Worm (Caenorhabditis elegans): ENCODE results near the gene sfxn-1.2.

Gene sfxn-1.2

DNA sequence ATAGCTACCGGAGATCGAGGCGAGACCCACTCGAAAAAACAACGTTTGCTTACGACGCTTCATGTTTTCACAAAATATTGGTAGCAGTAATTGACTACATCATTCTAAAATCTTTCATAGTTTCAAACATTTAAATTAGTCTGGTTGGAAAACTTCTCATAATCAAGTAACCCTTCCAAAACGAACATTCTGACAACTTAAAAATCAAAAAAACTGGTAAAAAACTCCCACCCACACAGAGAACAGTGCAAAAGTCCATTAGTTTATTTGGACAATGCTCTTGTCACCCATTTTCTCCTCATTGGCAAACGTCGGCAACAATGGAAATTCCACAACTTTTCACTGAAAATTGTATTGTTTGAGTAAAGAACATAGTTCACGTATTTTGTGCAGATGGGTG, 8.5 kb upstream of the sfxn-1.2 start, which contains the start of gene F37H8.6:
Gene F37H8.6, minus strand, starts transcription at position 101 of the 400 bp plus-strand sequence.
- TF ChIP-seq ref-1 (GFP tag; conservative IDR thresholded peaks at IDR 0.05) (no peak), klf-2 (GFP tag; conservative IDR thresholded peaks at IDR 0.05) (no peak)

ce11 chrII:11178737-11179136, 7.1 kb upstream of the sfxn-1.2 start:
- TF ChIP-seq med-1 (GFP tag; optimal IDR thresholded peaks at IDR 0.05; ENCODE audit: insufficient read depth) (no peak), klf-2 (GFP tag; conservative IDR thresholded peaks at IDR 0.05) (no peak), ztf-23 (GFP tag; IDR thresholded peaks at IDR 0.05) (no peak), T22C8.4 (GFP tag; IDR thresholded peaks at IDR 0.05) (no peak), tab-1 (GFP tag; IDR thresholded peaks at IDR 0.05) (no peak), flt-1 (GFP tag; IDR thresholded peaks at IDR 0.05) (no peak), ztf-29 (GFP tag; IDR thresholded peaks at IDR 0.05) (no peak), cog-1 (tag; optimal IDR thresholded peaks at IDR 0.05) (no peak), ref-1 (GFP tag; conservative IDR thresholded peaks at IDR 0.05) (no peak)

- TF ChIP-seq ztf-23 (GFP tag; IDR thresholded peaks at IDR 0.05) (no peak), ztf-29 (GFP tag; IDR thresholded peaks at IDR 0.05) (no peak), med-1 (GFP tag; optimal IDR thresholded peaks at IDR 0.05; ENCODE audit: insufficient read depth) (no peak), cog-1 (tag; optimal IDR thresholded peaks at IDR 0.05) (no peak), ref-1 (GFP tag; conservative IDR thresholded peaks at IDR 0.05) (no peak), tab-1 (GFP tag; IDR thresholded peaks at IDR 0.05) (no peak), T22C8.4 (GFP tag; IDR thresholded peaks at IDR 0.05) (no peak), flt-1 (GFP tag; IDR thresholded peaks at IDR 0.05) (no peak), klf-2 (GFP tag; conservative IDR thresholded peaks at IDR 0.05) (no peak)
Measured at ce11 chrII:11181250-11181704, 4.6 kb upstream of the sfxn-1.2 start, which contains the start of gene bigr-1. Gene bigr-1 (plus strand): TSS chrII:11181654.

DNA sequence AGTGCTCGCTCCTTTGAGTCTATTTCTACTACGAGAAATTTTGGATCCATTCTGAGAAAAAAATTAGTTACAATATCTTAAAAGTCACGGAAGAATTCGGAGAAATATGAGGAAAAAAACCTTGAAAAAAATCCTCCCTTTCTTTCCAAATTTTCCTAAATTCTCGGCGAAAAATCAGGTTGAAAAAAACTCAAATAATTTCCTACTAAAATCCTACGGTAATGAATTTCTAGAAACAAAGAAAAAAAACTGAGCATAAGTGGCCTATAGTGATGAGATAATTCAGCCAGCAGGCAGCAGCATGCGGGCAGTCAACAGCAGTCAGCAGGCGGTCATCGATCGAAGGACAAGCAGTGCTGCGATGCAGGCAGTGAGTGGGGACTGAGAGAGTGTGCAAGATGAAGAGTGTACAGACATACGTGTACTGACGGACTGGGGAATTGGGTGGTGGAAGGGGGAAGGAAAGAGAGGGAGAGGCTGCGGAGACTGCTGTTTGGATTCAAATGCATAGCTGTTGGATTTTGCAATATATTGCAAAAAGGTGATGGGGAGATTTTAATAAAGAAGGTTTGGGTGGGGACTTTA, 979 bp upstream of the sfxn-1.2 start, which contains the start of gene lir-3:
Gene lir-3, minus strand, starts transcription at position 51 of the 585 bp plus-strand sequence.
- TF ChIP-seq T22C8.4 (GFP tag; IDR thresholded peaks at IDR 0.05): peak; percentile 51; the same call in 1 of the 2 replicates
- 0 out of 2 replicates have a peak, but pooled peaks have one; percentile 24 for TF ChIP-seq klf-2 (GFP tag; conservative IDR thresholded peaks at IDR 0.05)
- TF ChIP-seq tab-1 (GFP tag; IDR thresholded peaks at IDR 0.05): no peak

DNA sequence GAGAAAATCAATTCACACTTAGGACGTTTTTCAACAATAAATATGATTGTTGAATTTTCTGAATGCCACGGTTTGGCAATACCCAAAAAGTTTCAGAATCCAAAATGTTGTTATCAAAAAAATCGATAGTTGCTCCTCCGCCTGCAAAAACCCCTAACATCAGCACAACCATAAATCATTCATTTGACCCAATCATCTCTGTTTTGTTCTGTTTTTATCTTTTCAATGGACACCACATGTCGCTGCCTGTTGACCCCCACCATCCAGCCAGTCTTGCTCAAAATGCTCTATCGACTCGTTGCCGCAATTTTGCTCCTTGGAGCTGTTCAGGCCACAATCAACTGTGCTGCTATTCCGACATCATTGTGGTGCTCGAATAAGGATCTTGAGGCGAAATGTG, 2.2 kb downstream of the sfxn-1.2 start, which contains the start of gene F37H8.5:
Gene F37H8.5, plus strand, starts transcription at position 181 of the 400 bp plus-strand sequence.
- TF ChIP-seq ztf-23 (GFP tag; IDR thresholded peaks at IDR 0.05): no peak
- no peak for TF ChIP-seq med-1 (GFP tag; optimal IDR thresholded peaks at IDR 0.05; ENCODE audit: insufficient read depth)
- no peak for TF ChIP-seq klf-2 (GFP tag; conservative IDR thresholded peaks at IDR 0.05)
- no peak for TF ChIP-seq ref-1 (GFP tag; conservative IDR thresholded peaks at IDR 0.05)
- no peak for TF ChIP-seq cog-1 (tag; optimal IDR thresholded peaks at IDR 0.05)
- no peak for TF ChIP-seq tab-1 (GFP tag; IDR thresholded peaks at IDR 0.05)
- no peak for TF ChIP-seq flt-1 (GFP tag; IDR thresholded peaks at IDR 0.05)
- TF ChIP-seq T22C8.4 (GFP tag; IDR thresholded peaks at IDR 0.05): no peak
- no peak for TF ChIP-seq ztf-29 (GFP tag; IDR thresholded peaks at IDR 0.05)

ce11 chrII:11192488-11192887, 6.7 kb downstream of the sfxn-1.2 start:
- TF ChIP-seq ztf-23 (GFP tag; IDR thresholded peaks at IDR 0.05): no peak
- no peak for TF ChIP-seq flt-1 (GFP tag; IDR thresholded peaks at IDR 0.05)
- no peak for TF ChIP-seq ztf-29 (GFP tag; IDR thresholded peaks at IDR 0.05)
- no peak for TF ChIP-seq klf-2 (GFP tag; conservative IDR thresholded peaks at IDR 0.05)
- no peak for TF ChIP-seq T22C8.4 (GFP tag; IDR thresholded peaks at IDR 0.05)
- no peak for TF ChIP-seq med-1 (GFP tag; optimal IDR thresholded peaks at IDR 0.05; ENCODE audit: insufficient read depth)
- TF ChIP-seq cog-1 (tag; optimal IDR thresholded peaks at IDR 0.05): no peak
- no peak for TF ChIP-seq tab-1 (GFP tag; IDR thresholded peaks at IDR 0.05)
- TF ChIP-seq ref-1 (GFP tag; conservative IDR thresholded peaks at IDR 0.05): no peak

- TF ChIP-seq ztf-23 (GFP tag; IDR thresholded peaks at IDR 0.05) (no peak), T22C8.4 (GFP tag; IDR thresholded peaks at IDR 0.05) (no peak), tab-1 (GFP tag; IDR thresholded peaks at IDR 0.05) (no peak), ztf-29 (GFP tag; IDR thresholded peaks at IDR 0.05) (no peak), klf-2 (GFP tag; conservative IDR thresholded peaks at IDR 0.05) (no peak), med-1 (GFP tag; optimal IDR thresholded peaks at IDR 0.05; ENCODE audit: insufficient read depth) (no peak), flt-1 (GFP tag; IDR thresholded peaks at IDR 0.05) (no peak), ref-1 (GFP tag; conservative IDR thresholded peaks at IDR 0.05) (no peak), cog-1 (tag; optimal IDR thresholded peaks at IDR 0.05) (no peak)
Measured at ce11 chrII:11193523-11193922, 7.7 kb downstream of the sfxn-1.2 start.

DNA sequence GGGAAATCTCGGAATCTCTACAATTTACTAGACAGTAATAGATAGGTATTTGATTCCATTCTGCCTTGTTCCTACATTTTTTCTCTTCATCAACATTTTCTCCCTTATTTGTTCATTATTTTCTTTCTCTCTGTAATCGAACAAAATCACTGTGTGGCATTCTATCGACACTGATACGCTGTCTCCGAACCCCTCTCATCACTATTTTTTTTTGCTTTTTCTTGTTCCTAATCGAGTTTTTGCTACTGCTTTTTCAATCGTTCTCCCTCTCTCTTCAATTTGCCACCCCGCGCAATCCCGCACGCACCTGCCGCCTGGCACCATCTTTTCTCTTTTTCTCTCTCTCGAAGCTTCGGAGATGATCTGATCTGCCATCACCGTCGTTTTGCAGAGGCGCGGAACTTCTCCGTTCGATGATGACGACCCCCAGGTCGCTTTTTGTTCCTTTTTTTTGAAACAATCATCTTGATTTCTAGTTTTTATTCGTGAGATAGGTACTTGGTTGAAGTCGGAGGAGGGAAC, 14.5 kb downstream of the sfxn-1.2 start:
- no peak for TF ChIP-seq tab-1 (GFP tag; IDR thresholded peaks at IDR 0.05)
- no peak for TF ChIP-seq med-1 (GFP tag; optimal IDR thresholded peaks at IDR 0.05; ENCODE audit: insufficient read depth)
- no peak for TF ChIP-seq klf-2 (GFP tag; conservative IDR thresholded peaks at IDR 0.05)
- TF ChIP-seq ztf-23 (GFP tag; IDR thresholded peaks at IDR 0.05): no peak
- TF ChIP-seq flt-1 (GFP tag; IDR thresholded peaks at IDR 0.05): no peak
- TF ChIP-seq T22C8.4 (GFP tag; IDR thresholded peaks at IDR 0.05): no peak
- TF ChIP-seq ref-1 (GFP tag; conservative IDR thresholded peaks at IDR 0.05): no peak

DNA sequence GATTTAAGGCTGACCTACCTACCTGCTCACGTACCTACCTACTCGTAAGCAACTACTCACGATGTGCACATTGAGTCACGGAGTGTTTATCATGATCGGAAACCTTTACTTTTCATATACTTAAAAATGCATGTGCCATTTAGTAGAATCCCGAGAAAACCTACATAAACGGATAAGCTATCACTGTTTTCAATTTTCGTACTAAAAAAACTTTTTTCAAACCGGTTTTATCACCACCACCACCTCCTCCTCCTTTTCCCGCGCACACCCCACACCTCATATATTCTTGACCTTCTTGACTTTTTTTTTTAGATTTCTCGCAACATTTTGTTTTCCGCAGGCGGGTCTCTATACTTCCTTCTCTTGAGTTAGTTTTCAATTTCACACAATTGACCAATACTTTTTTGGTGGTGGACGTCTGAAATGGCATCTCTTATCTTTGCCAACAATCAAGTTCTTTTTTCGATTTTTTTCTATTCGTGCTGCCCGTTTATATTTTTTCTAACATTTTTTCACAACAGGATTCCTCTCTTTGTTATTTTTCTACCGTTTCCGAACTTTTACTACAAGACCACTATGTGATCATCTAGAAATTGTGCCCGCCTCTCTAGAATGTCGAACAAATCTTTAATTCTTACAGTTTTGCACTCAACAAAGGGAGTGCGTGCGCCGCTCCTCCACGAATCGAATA, 16.9 kb downstream of the sfxn-1.2 start, which contains the start of gene srap-1:
Gene srap-1, plus strand, starts transcription at position 641 of the 691 bp plus-strand sequence.
- no peak for TF ChIP-seq klf-2 (GFP tag; conservative IDR thresholded peaks at IDR 0.05)
- TF ChIP-seq ref-1 (GFP tag; conservative IDR thresholded peaks at IDR 0.05): no peak
- TF ChIP-seq cog-1 (tag; optimal IDR thresholded peaks at IDR 0.05): no peak
- TF ChIP-seq ztf-29 (GFP tag; IDR thresholded peaks at IDR 0.05): no peak
- no peak for TF ChIP-seq med-1 (GFP tag; optimal IDR thresholded peaks at IDR 0.05; ENCODE audit: insufficient read depth)
- TF ChIP-seq tab-1 (GFP tag; IDR thresholded peaks at IDR 0.05): no peak
- TF ChIP-seq flt-1 (GFP tag; IDR thresholded peaks at IDR 0.05): no peak
- TF ChIP-seq ztf-23 (GFP tag; IDR thresholded peaks at IDR 0.05): no peak
- TF ChIP-seq T22C8.4 (GFP tag; IDR thresholded peaks at IDR 0.05): no peak

Measured in whole organism, midembryonic.